Fruit fly (Drosophila melanogaster) Kc167 (cell line): ENCODE data around the gene Odj.

ENCODE experiments used
- Sin3A ChIP-seq: fragments of >200 bp; optimal IDR thresholded peaks from 2 replicates; lab custom pipeline; 2018; ENCODE audit warnings: missing external identifiers
- h ChIP-seq: fragments of >200 bp; optimal IDR thresholded peaks from 3 replicates; lab custom pipeline; 2018; ENCODE audit warnings: missing external identifiers
- insv ChIP-seq: fragments of >200 bp; optimal IDR thresholded peaks from 3 replicates; lab custom pipeline; 2018; ENCODE audit warnings: missing external identifiers
- psq ChIP-seq: fragments of >200 bp; optimal IDR thresholded peaks from 2 replicates; lab custom pipeline; 2017; ENCODE audit warnings: missing external identifiers
- ttk ChIP-seq: sonication (Bioruptor generic); optimal IDR thresholded peaks from 2 replicates; lab custom pipeline; 2017; ENCODE audit warnings: missing external identifiers

dm6 chr3R:17827038-17827616, 18.1 kb upstream of the Odj start:
- TF ChIP-seq h (lab: Kevin White, UChicago) (no peak), Sin3A (lab: Kevin White, UChicago) (no peak), ttk (lab: Kevin White, UChicago) (no peak), psq (no peak), insv (no peak)
